Worm (Caenorhabditis elegans): ENCODE data around the gene dcar-1.

dcar-1 gene

ce11 chrV:17951172-17951999 is 41.3 kb downstream of the dcar-1 start, which contains the start of gene Y59A8B.24 (continued):
- TF ChIP-seq nhr-76 (tag; optimal IDR thresholded peaks at IDR 0.05) (no peak), nhr-102 (tag; optimal IDR thresholded peaks at IDR 0.05) (peak; percentile 68), lim-7 (GFP tag; IDR thresholded peaks at IDR 0.05) (0 out of 2 replicates have a peak, but pooled peaks have one; percentile 37), daf-16 (GFP tag; optimal IDR thresholded peaks at IDR 0.05) (peak; percentile 52 to 59), daf-16 (tag; optimal IDR thresholded peaks at IDR 0.05) (peak; percentile 90), hlh-11 (tag; optimal IDR thresholded peaks at IDR 0.05) (peak; percentile 98)

DNA sequence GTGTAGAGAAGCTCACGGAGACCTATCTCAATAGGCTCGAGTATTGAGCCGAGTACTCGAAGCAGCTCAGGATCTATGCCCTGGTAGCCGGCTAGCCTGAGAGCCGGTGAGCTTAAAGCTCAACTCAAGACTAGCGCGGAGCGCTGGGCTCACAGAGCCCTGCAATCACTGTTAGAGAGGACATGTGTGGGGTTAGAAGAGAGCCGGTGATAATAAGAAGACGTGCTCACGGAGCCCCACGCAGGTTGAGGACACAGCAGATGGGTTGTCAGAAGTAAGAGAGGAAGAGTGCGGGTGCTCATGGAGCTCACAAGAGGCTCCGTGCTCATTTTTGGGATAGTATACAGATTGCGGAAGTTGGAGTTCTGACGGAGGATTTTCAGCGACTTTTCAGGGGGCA is 42.2 kb downstream of the dcar-1 start:
- TF ChIP-seq F44E2.7 (GFP tag; IDR thresholded peaks at IDR 0.05) = no peak
- TF ChIP-seq php-3 (GFP tag; IDR thresholded peaks at IDR 0.05) = no peak
- TF ChIP-seq ztf-11 (tag; optimal IDR thresholded peaks at IDR 0.05) = no peak
- no peak for TF ChIP-seq F49E8.2 (tag; optimal IDR thresholded peaks at IDR 0.05; ENCODE audit: borderline replicate concordance)
- TF ChIP-seq aly-2 (tag; optimal IDR thresholded peaks at IDR 0.05) = no peak
- no peak for TF ChIP-seq ama-1 (optimal IDR thresholded peaks at IDR 0.05)
- no peak for TF ChIP-seq ztf-7 (tag; optimal IDR thresholded peaks at IDR 0.05)
- no peak for TF ChIP-seq nhr-25 (tag; optimal IDR thresholded peaks at IDR 0.05; ENCODE audit: borderline replicate concordance, insufficient read depth)
- TF ChIP-seq madf-9 (GFP tag; conservative IDR thresholded peaks at IDR 0.05) = no peak
- TF ChIP-seq zip-2 (tag; optimal IDR thresholded peaks at IDR 0.05) = no peak
- TF ChIP-seq spr-1 (tag; optimal IDR thresholded peaks at IDR 0.05) = no peak
- TF ChIP-seq aha-1 (tag) = peak; percentile 91
- TF ChIP-seq lin-38 (GFP tag; IDR thresholded peaks at IDR 0.05) = no peak
- peak; percentile 53; the same call in 1 of the 2 replicates for TF ChIP-seq set-16 (GFP tag; IDR thresholded peaks at IDR 0.05)
- no peak for TF ChIP-seq ceh-82 (tag; optimal IDR thresholded peaks at IDR 0.05)
- no peak for TF ChIP-seq ZK337.2 (GFP tag; IDR thresholded peaks at IDR 0.05)
- TF ChIP-seq lin-1 (GFP tag; IDR thresholded peaks at IDR 0.05) = no peak
- TF ChIP-seq hmg-1.1 (GFP tag; IDR thresholded peaks at IDR 0.05) = no peak
- no peak for TF ChIP-seq lir-3 (tag; optimal IDR thresholded peaks at IDR 0.05)
- no peak for TF ChIP-seq fkh-10 (GFP tag; optimal IDR thresholded peaks at IDR 0.05)
- no peak for TF ChIP-seq ceh-62 (tag; optimal IDR thresholded peaks at IDR 0.05)
- TF ChIP-seq unc-62 (GFP tag; optimal IDR thresholded peaks at IDR 0.05 in 1 of 2) = peak in 1 of 2 experiments; percentile 42
- no peak for TF ChIP-seq unc-62 (tag; optimal IDR thresholded peaks at IDR 0.05)
- no peak for TF ChIP-seq pqm-1 (tag; optimal IDR thresholded peaks at IDR 0.05)
- TF ChIP-seq zfp-2 (tag; optimal IDR thresholded peaks at IDR 0.05) = no peak

- TF ChIP-seq nhr-41 (GFP tag; IDR thresholded peaks at IDR 0.05) (no peak), set-16 (GFP tag; IDR thresholded peaks at IDR 0.05) (peak; percentile 74)
Observed at ce11 chrV:17956109-17956508, 46.0 kb downstream of the dcar-1 start.

ce11 chrV:17962500-17962899 is 52.4 kb downstream of the dcar-1 start:
- TF ChIP-seq set-16 (GFP tag; IDR thresholded peaks at IDR 0.05) = peak; percentile 89
- no peak for TF ChIP-seq zfp-2 (tag; optimal IDR thresholded peaks at IDR 0.05)
- 0 out of 2 replicates have a peak, but pooled peaks have one; percentile 60 for TF ChIP-seq egl-43 (GFP tag; IDR thresholded peaks at IDR 0.05)
- peak; percentile 87 for TF ChIP-seq aha-1 (tag)
- 0 out of 2 replicates have a peak, but pooled peaks have one; percentile 19 for TF ChIP-seq php-3 (GFP tag; IDR thresholded peaks at IDR 0.05)
- TF ChIP-seq zag-1 (tag; optimal IDR thresholded peaks at IDR 0.05) = no peak

DNA sequence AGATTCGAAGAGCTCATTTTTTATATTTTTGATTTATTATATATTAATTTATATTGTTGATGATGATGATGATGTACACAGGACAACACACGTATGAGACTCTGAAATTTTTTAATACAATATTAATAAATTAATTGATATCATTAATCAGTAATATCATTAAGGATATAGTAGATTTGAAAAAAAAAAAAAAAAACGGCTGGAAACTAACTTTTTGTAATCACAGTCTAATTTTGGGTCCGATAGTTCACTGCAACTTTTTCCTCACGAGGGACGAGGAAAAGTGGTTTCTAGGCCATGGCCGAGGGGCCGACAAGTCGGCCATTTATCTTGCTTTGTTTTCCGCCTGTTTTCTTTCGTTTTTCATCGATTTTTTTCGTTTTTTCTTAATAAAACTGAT is 56.6 kb downstream of the dcar-1 start, which contains the start of gene gck-3:
Gene gck-3 (minus strand): TSS at position 101 of the 400 bp plus-strand sequence.
- TF ChIP-seq Y105C5A.15 (GFP tag; IDR thresholded peaks at IDR 0.05) (no peak), ceh-32 (tag; optimal IDR thresholded peaks at IDR 0.05; ENCODE audit: poor library complexity) (no peak), zip-2 (tag; optimal IDR thresholded peaks at IDR 0.05) (no peak), nhr-10 (tag; optimal IDR thresholded peaks at IDR 0.05) (no peak), nhr-237 (tag; optimal IDR thresholded peaks at IDR 0.05) (no peak), R02D3.7 (tag; optimal IDR thresholded peaks at IDR 0.05) (no peak), lin-39 (tag; optimal IDR thresholded peaks at IDR 0.05) (no peak), lin-13 (GFP tag; optimal IDR thresholded peaks at IDR 0.05) (no peak), nhr-25 (tag; optimal IDR thresholded peaks at IDR 0.05; ENCODE audit: borderline replicate concordance, insufficient read depth) (no peak), egl-43 (GFP tag; IDR thresholded peaks at IDR 0.05) (no peak), unc-62 (GFP tag; optimal IDR thresholded peaks at IDR 0.05 in 1 of 2) (no peak), unc-62 (tag; optimal IDR thresholded peaks at IDR 0.05) (no peak), set-16 (GFP tag; IDR thresholded peaks at IDR 0.05) (no peak), nhr-11 (tag; optimal IDR thresholded peaks at IDR 0.05) (no peak), unc-130 (GFP tag; optimal IDR thresholded peaks at IDR 0.05) (no peak), saeg-2 (GFP tag; IDR thresholded peaks at IDR 0.05) (no peak)
